Fruit fly (Drosophila melanogaster) whole organism: ENCODE measurements around the gene Sry-alpha.

Experiments
- psq ChIP-seq: fragments of >200 bp; optimal IDR thresholded peaks from 2 replicates; lab custom pipeline; 2017
- usp ChIP-seq: fragments of >200 bp; optimal IDR thresholded peaks from 2 replicates; lab custom pipeline; 2017; ENCODE audit warnings: missing biosample characterization, missing genetic modification characterization, mixed read lengths

dm6 chr3R:30052455-30053046, 13.0 kb downstream of the Sry-alpha start, which contains the start of gene Jasper:
- TF ChIP-seq usp (GFP tag; lab: Kevin White, UChicago) (no peak), psq (no peak)
